Worm (Caenorhabditis elegans): ENCODE measurements around the gene T26H5.10.

- TF ChIP-seq pqm-1 (tag; optimal IDR thresholded peaks at IDR 0.05) = no peak
- no peak for TF ChIP-seq pha-4 (tag; optimal IDR thresholded peaks at IDR 0.05)
- no peak for TF ChIP-seq lin-11 (tag; optimal IDR thresholded peaks at IDR 0.05)
- TF ChIP-seq nhr-11 (tag; optimal IDR thresholded peaks at IDR 0.05) = no peak
- no peak for TF ChIP-seq dmd-4 (tag; optimal IDR thresholded peaks at IDR 0.05; ENCODE audit: borderline replicate concordance)
- TF ChIP-seq tbx-2 (tag; optimal IDR thresholded peaks at IDR 0.05) = no peak
- TF ChIP-seq eyg-1 (tag; optimal IDR thresholded peaks at IDR 0.05) = no peak
- no peak for TF ChIP-seq nfya-1 (tag; optimal IDR thresholded peaks at IDR 0.05)
- no peak for TF ChIP-seq F13H6.1 (tag; optimal IDR thresholded peaks at IDR 0.05)
- no peak for TF ChIP-seq unc-3 (GFP tag; conservative IDR thresholded peaks at IDR 0.05)
- no peak for TF ChIP-seq unc-3 (tag; optimal IDR thresholded peaks at IDR 0.05)
- no peak for TF ChIP-seq ceh-6 (GFP tag; optimal IDR thresholded peaks at IDR 0.05)
- TF ChIP-seq C08G9.2 (tag; optimal IDR thresholded peaks at IDR 0.05) = no peak
- no peak for TF ChIP-seq fax-1 (tag; optimal IDR thresholded peaks at IDR 0.05)
These were observed 7.8 kb upstream of the T26H5.10 start, which contains the start of gene srw-33 for ce11 chrV:15451421-15451820.
